Worm (Caenorhabditis elegans) whole organism, L4 larva: ENCODE measurements around the gene sphr-1.

Source experiments
- F49E8.2 ChIP-seq: sonication (generic microtip); optimal IDR thresholded peaks from 2 replicates; lab custom pipeline; 2016; ENCODE audit warnings: missing compliant biosample characterization, mild to moderate bottlenecking, missing genetic modification characterization, borderline replicate concordance
- daf-16 ChIP-seq, 3 experiments: sonication (generic microtip); optimal IDR thresholded peaks; 2 replicates each; lab custom pipeline; 2016 to 2017; ENCODE audit warnings: missing genetic modification characterization in 3 of 3, missing genetic modification reagents in 3 of 3, mild to moderate bottlenecking in 2 of 3, missing compliant biosample characterization in 2 of 3, missing biosample characterization in 1 of 3, moderate library complexity in 1 of 3
- dpl-1 ChIP-seq: fragments of 150-350 bp; optimal IDR thresholded peaks from 2 replicates; lab custom pipeline; 2014; ENCODE audit warnings: missing biosample characterization, missing genetic modification reagents, missing genetic modification characterization
- lsy-2 ChIP-seq, 2 experiments: fragments of 150-350 bp in 1 of 2; sonication (generic microtip) in 1 of 2; optimal IDR thresholded peaks; 2 replicates each; lab custom pipeline; 2014 to 2017; ENCODE audit warnings: missing biosample characterization in 2 of 2, missing genetic modification characterization in 2 of 2
- pqm-1 ChIP-seq: sonication (generic microtip); optimal IDR thresholded peaks from 2 replicates; lab custom pipeline; 2017; ENCODE audit warnings: missing biosample characterization, missing genetic modification characterization
- unc-62 ChIP-seq, 3 experiments: fragments of 150-350 bp in 1 of 3; sonication (generic microtip); optimal IDR thresholded peaks in 2 of 3; peaks in 1 of 3; 1 replicate in 1 of 3; 2 replicates in 2 of 3; lab custom pipeline; 2014 to 2017; ENCODE audit warnings: missing biosample characterization in 3 of 3, missing genetic modification characterization in 3 of 3, missing genetic modification reagents in 3 of 3, missing genotype in 1 of 3

DNA sequence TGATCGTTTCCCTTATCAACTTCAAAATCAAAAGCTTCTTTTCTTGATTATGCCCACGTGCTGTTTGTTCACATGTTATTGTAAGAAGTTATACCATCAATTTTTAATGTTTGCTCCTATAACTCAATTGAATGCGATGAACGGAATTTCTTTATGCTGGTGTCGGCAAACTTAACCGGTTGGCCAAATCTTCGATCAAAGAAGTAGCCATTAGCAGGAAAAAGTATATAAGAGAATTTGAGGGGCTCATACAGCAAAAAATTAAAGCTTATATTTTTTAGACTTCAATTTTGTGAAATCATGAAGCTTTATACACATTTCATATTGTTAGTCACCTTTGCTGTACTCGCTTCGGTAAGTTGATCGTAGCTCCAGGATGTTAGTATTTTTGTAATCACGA is 17.6 kb upstream of the sphr-1 start, which contains the start of gene pqn-16:
- TF ChIP-seq lsy-2 (tag; optimal IDR thresholded peaks at IDR 0.05; lab: Kevin White, UChicago) (no peak), daf-16 (GFP tag; optimal IDR thresholded peaks at IDR 0.05; lab: Kevin White, UChicago) (no peak), daf-16 (tag; optimal IDR thresholded peaks at IDR 0.05; lab: Kevin White, UChicago) (peak; percentile 26), dpl-1 (no peak), pqm-1 (tag; lab: Kevin White, UChicago) (no peak), unc-62 (GFP tag; optimal IDR thresholded peaks at IDR 0.05 in 1 of 2; lab: Kevin White, UChicago) (no peak), unc-62 (tag; optimal IDR thresholded peaks at IDR 0.05; lab: Kevin White, UChicago) (no peak), F49E8.2 (tag; lab: Kevin White, UChicago) (no peak)
